Fruit fly (Drosophila melanogaster) whole organism, wandering third instar larva: ENCODE results near the gene SmydA-8.

ENCODE experiments used
- HLH106 ChIP-seq: fragments of 200-800 bp; optimal IDR thresholded peaks from 3 replicates; lab custom pipeline; 2019; ENCODE audit warnings: missing biosample characterization, mild to moderate bottlenecking, missing genetic modification characterization, moderate library complexity
- Hr78 ChIP-seq: fragments of >200 bp; optimal IDR thresholded peaks from 2 replicates; lab custom pipeline; 2017; ENCODE audit warnings: missing biosample characterization, missing genetic modification characterization
- Hr83 ChIP-seq: fragments of 200-300 bp; sonication (Bioruptor generic); optimal IDR thresholded peaks from 2 replicates; lab custom pipeline; 2016; ENCODE audit warnings: missing biosample characterization, mild to moderate bottlenecking, missing genetic modification characterization, moderate library complexity; ENCODE audit not compliant: poor library complexity, severe bottlenecking
- Myc ChIP-seq: fragments of >200 bp; optimal IDR thresholded peaks from 2 replicates; lab custom pipeline; 2017
- jim ChIP-seq: fragments of 175-275, 200-325 bp; sonication (Bioruptor generic); optimal IDR thresholded peaks from 2 replicates; lab custom pipeline; 2016; ENCODE audit warnings: missing biosample characterization, mild to moderate bottlenecking, missing genetic modification characterization
- psq ChIP-seq: fragments of 200-800 bp; sonication (Bioruptor generic); optimal IDR thresholded peaks from 3 replicates; lab custom pipeline; 2017; ENCODE audit warnings: missing biosample characterization, mild to moderate bottlenecking, missing genetic modification characterization, moderate library complexity
- rgr ChIP-seq: fragments of 200-800 bp; sonication (Bioruptor generic); optimal IDR thresholded peaks from 3 replicates; lab custom pipeline; 2016; ENCODE audit warnings: missing biosample characterization, mild to moderate bottlenecking, missing genetic modification characterization

- TF ChIP-seq Hr78 (GFP tag; lab: Kevin White, UChicago) (no peak), psq (GFP tag; lab: Kevin White, UChicago) (no peak), rgr (GFP tag; lab: Kevin White, UChicago) (no peak), Myc (lab: Kevin White, UChicago) (no peak), HLH106 (tag; lab: Kevin White, UChicago) (no peak), jim (no peak), Hr83 (GFP tag; lab: Kevin White, UChicago) (no peak)
Measured at dm6 chrX:2165394-2165793, 48.2 kb downstream of the SmydA-8 start.
